Worm (Caenorhabditis elegans) whole organism, mixed stage, embryonic: ENCODE results near the gene K04G7.1.
"Not testable (repeated sequence)": the region's sequence is repeated elsewhere in the genome, so short reads cannot be mapped to it uniquely, and the experiment has no call there.

Source experiments
- bed-3 ChIP-seq: fragments of 200-800 bp; sonication (Bioruptor generic); optimal IDR thresholded peaks from 3 replicates; lab custom pipeline; 2018; ENCODE audit warnings: mild to moderate bottlenecking, missing genetic modification characterization, moderate library complexity, missing compliant biosample characterization
- blmp-1 ChIP-seq: fragments of 150-350 bp; optimal IDR thresholded peaks from 2 replicates; lab custom pipeline; 2014; ENCODE audit warnings: missing biosample characterization, missing genetic modification characterization
- ceh-39 ChIP-seq: fragments of 150-350 bp; optimal IDR thresholded peaks from 2 replicates; lab custom pipeline; 2014; ENCODE audit warnings: missing biosample characterization, missing genetic modification characterization
- ceh-43 ChIP-seq: fragments of 200-800 bp; sonication (Bioruptor generic); optimal IDR thresholded peaks from 2 replicates; lab custom pipeline; 2018; ENCODE audit warnings: mild to moderate bottlenecking, missing genetic modification characterization, moderate library complexity, missing compliant biosample characterization
- ceh-83 ChIP-seq: fragments of 200-800 bp; sonication (Bioruptor generic); optimal IDR thresholded peaks from 2 replicates; lab custom pipeline; 2018; ENCODE audit warnings: mild to moderate bottlenecking, missing genetic modification characterization, missing compliant biosample characterization
- ces-1 ChIP-seq: fragments of 150-350 bp; optimal IDR thresholded peaks from 2 replicates; lab custom pipeline; 2014; ENCODE audit warnings: missing biosample characterization, missing genetic modification reagents, missing genetic modification characterization
- cnd-1 ChIP-seq: fragments of 200-800 bp; sonication (Bioruptor generic); optimal IDR thresholded peaks from 2 replicates; lab custom pipeline; 2018; ENCODE audit warnings: mild to moderate bottlenecking, missing genetic modification characterization, missing compliant biosample characterization
- drap-1 ChIP-seq: fragments of 200-800 bp; sonication (Bioruptor generic); optimal IDR thresholded peaks from 3 replicates; lab custom pipeline; 2018; ENCODE audit warnings: mild to moderate bottlenecking, missing genetic modification characterization, missing compliant biosample characterization
- elt-1 ChIP-seq: sonication (generic microtip); optimal IDR thresholded peaks from 2 replicates; lab custom pipeline; 2017; ENCODE audit warnings: missing genetic modification characterization, mild to moderate bottlenecking, missing compliant biosample characterization, antibody characterized with exemption, moderate library complexity, borderline replicate concordance; ENCODE audit not compliant: insufficient read depth
- elt-3 ChIP-seq: fragments of 150-350 bp; optimal IDR thresholded peaks from 2 replicates; lab custom pipeline; 2014; ENCODE audit warnings: missing biosample characterization, missing genetic modification characterization
- ham-2 ChIP-seq: fragments of 200-800 bp; sonication (Bioruptor generic); optimal IDR thresholded peaks from 2 replicates; lab custom pipeline; 2018; ENCODE audit warnings: mild to moderate bottlenecking, missing genetic modification characterization, missing compliant biosample characterization
- hlh-1 ChIP-seq: fragments of 150-350 bp; optimal IDR thresholded peaks from 2 replicates; lab custom pipeline; 2014; ENCODE audit warnings: missing biosample characterization, missing genetic modification reagents, missing genetic modification characterization
- lin-13 ChIP-seq: fragments of 150-350 bp; optimal IDR thresholded peaks from 2 replicates; lab custom pipeline; 2014; ENCODE audit warnings: missing biosample characterization, missing genetic modification characterization
- lin-32 ChIP-seq: fragments of 200-800 bp; sonication (Bioruptor generic); optimal IDR thresholded peaks from 2 replicates; lab custom pipeline; 2018; ENCODE audit warnings: mild to moderate bottlenecking, missing genetic modification characterization, missing compliant biosample characterization
- lsy-2 ChIP-seq: fragments of 150-350 bp; optimal IDR thresholded peaks from 2 replicates; lab custom pipeline; 2014; ENCODE audit warnings: missing biosample characterization, missing genetic modification characterization
- mab-5 ChIP-seq: fragments of 150-350 bp; optimal IDR thresholded peaks from 2 replicates; lab custom pipeline; 2014; ENCODE audit warnings: missing biosample characterization, missing genetic modification characterization
- mep-1 ChIP-seq: fragments of 150-350 bp; optimal IDR thresholded peaks from 2 replicates; lab custom pipeline; 2017; ENCODE audit warnings: missing biosample characterization, missing genetic modification reagents, missing genetic modification characterization, inconsistent platforms
- mls-2 ChIP-seq: sonication (generic microtip); optimal IDR thresholded peaks from 2 replicates; lab custom pipeline; 2016; ENCODE audit warnings: mild to moderate bottlenecking, missing genetic modification characterization, moderate library complexity, missing compliant biosample characterization
- nhr-12 ChIP-seq: fragments of 150-350 bp; optimal IDR thresholded peaks from 2 replicates; lab custom pipeline; 2014; ENCODE audit warnings: missing biosample characterization, missing genetic modification characterization
- nhr-2 ChIP-seq: fragments of 150-350 bp; optimal IDR thresholded peaks from 2 replicates; lab custom pipeline; 2014; ENCODE audit warnings: missing biosample characterization, missing genetic modification characterization
- nhr-237 ChIP-seq: fragments of 150-350 bp; optimal IDR thresholded peaks from 2 replicates; lab custom pipeline; 2014; ENCODE audit warnings: missing biosample characterization, missing genetic modification characterization
- nhr-76 ChIP-seq: sonication (generic microtip); optimal IDR thresholded peaks from 2 replicates; lab custom pipeline; 2017; ENCODE audit warnings: missing biosample characterization, missing genetic modification characterization
- pha-4 ChIP-seq: fragments of 150-350 bp; optimal IDR thresholded peaks from 2 replicates; lab custom pipeline; 2018; ENCODE audit warnings: missing biosample characterization, missing genetic modification reagents, missing genetic modification characterization
- sem-2 ChIP-seq: fragments of 200-800 bp; sonication (Bioruptor generic); optimal IDR thresholded peaks from 2 replicates; lab custom pipeline; 2018; ENCODE audit warnings: mild to moderate bottlenecking, missing genetic modification characterization, missing compliant biosample characterization
- snpc-4 ChIP-seq: fragments of 150-350 bp; optimal IDR thresholded peaks from 2 replicates; lab custom pipeline; 2014; ENCODE audit warnings: missing biosample characterization, missing genetic modification characterization
- sptf-1 ChIP-seq: sonication (generic microtip); optimal IDR thresholded peaks from 2 replicates; lab custom pipeline; 2017; ENCODE audit warnings: mild to moderate bottlenecking, missing genetic modification characterization, moderate library complexity, missing compliant biosample characterization
- tbx-8 ChIP-seq: fragments of 200-800 bp; sonication (Bioruptor generic); optimal IDR thresholded peaks from 2 replicates; lab custom pipeline; 2018; ENCODE audit warnings: mild to moderate bottlenecking, missing genetic modification characterization, moderate library complexity, missing compliant biosample characterization
- unc-120 ChIP-seq: sonication (generic microtip); optimal IDR thresholded peaks from 2 replicates; lab custom pipeline; 2017; ENCODE audit warnings: missing genetic modification characterization, missing compliant biosample characterization; ENCODE audit not compliant: poor library complexity, severe bottlenecking
- unc-39 ChIP-seq: fragments of 150-350 bp; optimal IDR thresholded peaks from 2 replicates; lab custom pipeline; 2014; ENCODE audit warnings: missing biosample characterization, missing genetic modification characterization
- unc-62 ChIP-seq: fragments of 150-350 bp; optimal IDR thresholded peaks from 2 replicates; lab custom pipeline; 2014; ENCODE audit warnings: missing biosample characterization, missing genetic modification reagents, missing genetic modification characterization
- ztf-11 ChIP-seq: fragments of 150-350 bp; optimal IDR thresholded peaks from 2 replicates; lab custom pipeline; 2014; ENCODE audit warnings: missing biosample characterization, missing genetic modification characterization

K04G7.1 gene

ce11 chrIII:7120477-7120876 is 42.0 kb upstream of the K04G7.1 start:
- TF ChIP-seq ham-2 (GFP tag; lab: Kevin White, UChicago): no peak
- no peak for TF ChIP-seq ztf-11 (tag; lab: Kevin White, UChicago)

- TF ChIP-seq lsy-2 (tag; lab: Kevin White, UChicago) (peak; percentile 92), ces-1 (GFP tag; lab: Kevin White, UChicago) (peak; percentile 47), nhr-2 (tag; lab: Kevin White, UChicago) (no peak)
These were observed 39.7 kb upstream of the K04G7.1 start, which contains the start of the genes B0280.9 and rpia-1 for ce11 chrIII:7122860-7123259. B0280.9 (minus strand) TSS chrIII:7122895. rpia-1 (plus strand) TSS chrIII:7123128.

- TF ChIP-seq hlh-1 (tag; lab: Kevin White, UChicago) (no peak), snpc-4 (tag; lab: Kevin White, UChicago) (no peak), ceh-39 (tag; lab: Kevin White, UChicago) (no peak), unc-39 (tag; lab: Kevin White, UChicago) (no peak), sptf-1 (tag; lab: Kevin White, UChicago) (no peak), mls-2 (tag; lab: Kevin White, UChicago) (no peak), nhr-237 (tag; lab: Kevin White, UChicago) (no peak), blmp-1 (tag; lab: Kevin White, UChicago) (no peak), unc-62 (GFP tag; lab: Kevin White, UChicago) (no peak), cnd-1 (tag; lab: Kevin White, UChicago) (no peak), lsy-2 (tag; lab: Kevin White, UChicago) (no peak), mab-5 (tag; lab: Kevin White, UChicago) (no peak), unc-120 (tag; lab: Kevin White, UChicago) (no peak), ceh-83 (GFP tag; lab: Kevin White, UChicago) (no peak), ztf-11 (tag; lab: Kevin White, UChicago) (no peak), nhr-12 (tag; lab: Kevin White, UChicago) (no peak), ham-2 (GFP tag; lab: Kevin White, UChicago) (no peak), lin-32 (no peak), ceh-43 (GFP tag; lab: Kevin White, UChicago) (no peak), mep-1 (tag; lab: Kevin White, UChicago) (no peak)
These were observed 38.1 kb upstream of the K04G7.1 start, which contains the start of gene B0280.2 for ce11 chrIII:7124364-7124763. B0280.2 (plus strand) TSS chrIII:7124664.

ce11 chrIII:7128601-7129000 is 33.9 kb upstream of the K04G7.1 start, which contains the start of gene viro-2:
viro-2 (plus strand) TSS chrIII:7128901.
- TF ChIP-seq lsy-2 (tag; lab: Kevin White, UChicago); tbx-8 (GFP tag; lab: Kevin White, UChicago); bed-3 (GFP tag; lab: Kevin White, UChicago): not testable (repeated sequence)

ce11 chrIII:7133559-7133958 is 29.0 kb upstream of the K04G7.1 start, which contains the start of the genes pot-1 and ggtb-1:
pot-1 (minus strand) TSS chrIII:7133678.
ggtb-1 (plus strand) TSS chrIII:7133766.
- TF ChIP-seq ces-1 (GFP tag; lab: Kevin White, UChicago) (peak; percentile 27), tbx-8 (GFP tag; lab: Kevin White, UChicago) (no peak), sem-2 (no peak), elt-3 (tag; lab: Kevin White, UChicago) (no peak)

ce11 chrIII:7136015-7136414 is 26.5 kb upstream of the K04G7.1 start, which contains the start of gene B0280.17:
B0280.17 (minus strand) TSS chrIII:7136115.
- TF ChIP-seq hlh-1 (tag; lab: Kevin White, UChicago): no peak
- TF ChIP-seq nhr-76 (tag; lab: Kevin White, UChicago): no peak
- no peak for TF ChIP-seq lsy-2 (tag; lab: Kevin White, UChicago)
- TF ChIP-seq unc-62 (GFP tag; lab: Kevin White, UChicago): no peak

ce11 chrIII:7138178-7138577 is 24.3 kb upstream of the K04G7.1 start, which contains the start of gene B0280.11:
B0280.11 (minus strand) TSS chrIII:7138278.
- TF ChIP-seq mab-5 (tag; lab: Kevin White, UChicago) (no peak), elt-1 (tag; lab: Kevin White, UChicago) (no peak), lin-13 (tag; lab: Kevin White, UChicago) (no peak), lin-32 (no peak), ces-1 (GFP tag; lab: Kevin White, UChicago) (no peak), pha-4 (tag; lab: Kevin White, UChicago) (no peak), drap-1 (GFP tag; lab: Kevin White, UChicago) (no peak), sptf-1 (tag; lab: Kevin White, UChicago) (no peak), ceh-83 (GFP tag; lab: Kevin White, UChicago) (no peak), hlh-1 (tag; lab: Kevin White, UChicago) (no peak), nhr-237 (tag; lab: Kevin White, UChicago) (no peak), ztf-11 (tag; lab: Kevin White, UChicago) (no peak), mep-1 (tag; lab: Kevin White, UChicago) (no peak)
